Fruit fly (Drosophila melanogaster) whole organism, embryonic: ENCODE data around the gene Cep164.

ENCODE experiments used
- B-H2 ChIP-seq: fragments of 200-800 bp; sonication (Bioruptor generic); optimal IDR thresholded peaks from 2 replicates; lab custom pipeline; 2018; ENCODE audit warnings: missing biosample characterization, mild to moderate bottlenecking, missing genetic modification characterization
- Bteb2 ChIP-seq: fragments of 200-800 bp; sonication (Bioruptor generic); optimal IDR thresholded peaks from 2 replicates; lab custom pipeline; 2016; ENCODE audit warnings: missing biosample characterization, missing genetic modification characterization
- CG10209 ChIP-seq: fragments of 200-800 bp; sonication (Bioruptor generic); optimal IDR thresholded peaks from 3 replicates; lab custom pipeline; 2017; ENCODE audit warnings: missing biosample characterization, mild to moderate bottlenecking, missing genetic modification characterization, missing genetic modification reagents
- CG1024 ChIP-seq: fragments of 200-800 bp; sonication (Bioruptor generic); IDR thresholded peaks from 2 replicates; pipeline ENCODE4 v1.3.6; 2022; ENCODE audit warnings: missing biosample characterization, missing genetic modification characterization
- CG11085 ChIP-seq: fragments of 200-800 bp; sonication (Bioruptor generic); IDR thresholded peaks from 2 replicates; pipeline ENCODE4 v1.3.6; 2022; ENCODE audit warnings: missing biosample characterization, missing genetic modification characterization
- CG1233 ChIP-seq: fragments of 200-800 bp; sonication (Bioruptor generic); optimal IDR thresholded peaks from 4 replicates; lab custom pipeline; 2018; ENCODE audit warnings: missing biosample characterization, mild to moderate bottlenecking, missing genetic modification characterization
- CG12769 ChIP-seq: fragments of 200-800 bp; sonication (Bioruptor generic); optimal IDR thresholded peaks from 2 replicates; lab custom pipeline; 2019; ENCODE audit warnings: missing biosample characterization, mild to moderate bottlenecking, missing genetic modification characterization, moderate library complexity
- CG12942 ChIP-seq: fragments of 200-800 bp; sonication (Bioruptor generic); optimal IDR thresholded peaks from 3 replicates; lab custom pipeline; 2016; ENCODE audit warnings: missing biosample characterization, missing genetic modification characterization
- CG14710 ChIP-seq: fragments of 200-800 bp; sonication (Bioruptor generic); optimal IDR thresholded peaks from 3 replicates; lab custom pipeline; 2019; ENCODE audit warnings: missing biosample characterization, mild to moderate bottlenecking, missing genetic modification characterization, moderate library complexity
- CG15269 ChIP-seq: fragments of 200-800 bp; sonication (Bioruptor generic); optimal IDR thresholded peaks from 2 replicates; lab custom pipeline; 2018; ENCODE audit warnings: missing biosample characterization, mild to moderate bottlenecking, missing genetic modification characterization, moderate library complexity
- CG1603 ChIP-seq: fragments of 200-800 bp; sonication (Bioruptor generic); optimal IDR thresholded peaks from 2 replicates; lab custom pipeline; 2019; ENCODE audit warnings: missing biosample characterization, mild to moderate bottlenecking, missing genetic modification characterization, moderate library complexity
- CG18764 ChIP-seq: fragments of 200-800 bp; sonication (Bioruptor generic); optimal IDR thresholded peaks from 3 replicates; lab custom pipeline; 2016; ENCODE audit warnings: missing biosample characterization, missing genetic modification characterization
- CG2120 ChIP-seq: fragments of 200-800 bp; sonication (Bioruptor generic); optimal IDR thresholded peaks from 3 replicates; lab custom pipeline; 2016; ENCODE audit warnings: missing biosample characterization, missing genetic modification characterization
- CG2202 ChIP-seq: fragments of 200-800 bp; sonication (Bioruptor generic); optimal IDR thresholded peaks from 2 replicates; lab custom pipeline; 2018; ENCODE audit warnings: missing biosample characterization, mild to moderate bottlenecking, missing genetic modification characterization
- CG3065 ChIP-seq: fragments of 200-800 bp; sonication (Bioruptor generic); optimal IDR thresholded peaks from 2 replicates; lab custom pipeline; 2016; ENCODE audit warnings: missing biosample characterization, missing genetic modification characterization
- CG3163 ChIP-seq: fragments of 200-800 bp; sonication (Bioruptor generic); optimal IDR thresholded peaks from 3 replicates; lab custom pipeline; 2016; ENCODE audit warnings: missing biosample characterization, missing genetic modification characterization
- CG33213 ChIP-seq: fragments of 200-800 bp; sonication (Bioruptor generic); optimal IDR thresholded peaks from 3 replicates; lab custom pipeline; 2016; ENCODE audit warnings: missing biosample characterization, missing genetic modification characterization
- CG33557 ChIP-seq: fragments of 200-800 bp; sonication (Bioruptor generic); optimal IDR thresholded peaks from 2 replicates; lab custom pipeline; 2019; ENCODE audit warnings: missing biosample characterization, mild to moderate bottlenecking, missing genetic modification characterization, moderate library complexity
- CG3847 ChIP-seq: fragments of 200-800 bp; sonication (Bioruptor generic); IDR thresholded peaks from 2 replicates; pipeline ENCODE4 v1.3.6; 2022; ENCODE audit warnings: missing biosample characterization, missing genetic modification characterization
- CG6689 ChIP-seq: fragments of 200-800 bp; sonication (Bioruptor generic); IDR thresholded peaks from 2 replicates; pipeline ENCODE4 v1.3.6; 2022; ENCODE audit warnings: missing biosample characterization, missing genetic modification characterization
- CG8924 ChIP-seq: fragments of 200-800 bp; optimal IDR thresholded peaks from 3 replicates; lab custom pipeline; 2019; ENCODE audit warnings: missing biosample characterization, mild to moderate bottlenecking, missing genetic modification characterization, moderate library complexity
- CG8944 ChIP-seq: fragments of 200-800 bp; sonication (Bioruptor generic); optimal IDR thresholded peaks from 3 replicates; lab custom pipeline; 2016; ENCODE audit warnings: missing biosample characterization, missing genetic modification characterization
- CG9876 ChIP-seq: fragments of 200-800 bp; sonication (Bioruptor generic); optimal IDR thresholded peaks from 2 replicates; lab custom pipeline; 2016; ENCODE audit warnings: missing biosample characterization, missing genetic modification characterization
- CHES-1-like ChIP-seq: fragments of 200-800 bp; sonication (Bioruptor generic); optimal IDR thresholded peaks from 2 replicates; lab custom pipeline; 2016; ENCODE audit warnings: missing biosample characterization, missing genetic modification characterization
- Elba2 ChIP-seq: fragments of 200-800 bp; sonication (Bioruptor generic); optimal IDR thresholded peaks from 3 replicates; lab custom pipeline; 2016; ENCODE audit warnings: missing biosample characterization, missing genetic modification characterization
- HLH54F ChIP-seq: fragments of 200-800 bp; sonication (Bioruptor generic); optimal IDR thresholded peaks from 3 replicates; lab custom pipeline; 2016; ENCODE audit warnings: missing biosample characterization, missing genetic modification characterization
- HmgD ChIP-seq: fragments of 200-800 bp; sonication (Bioruptor generic); optimal IDR thresholded peaks from 3 replicates; lab custom pipeline; 2016; ENCODE audit warnings: missing biosample characterization, missing genetic modification characterization
- Sry-δ ChIP-seq: fragments of 200-800 bp; sonication (Bioruptor generic); optimal IDR thresholded peaks from 2 replicates; lab custom pipeline; 2016; ENCODE audit warnings: missing biosample characterization, missing genetic modification characterization
- Taf1 ChIP-seq: fragments of 200-800 bp; sonication (Bioruptor generic); IDR thresholded peaks from 2 replicates; pipeline ENCODE4 v1.3.6; 2022; ENCODE audit warnings: missing biosample characterization, missing genetic modification characterization
- Trl ChIP-seq, 3 experiments: fragments of >200 bp in 2 of 3; fragments of 200-800 bp in 1 of 3; sonication (Bioruptor generic) in 1 of 3; optimal IDR thresholded peaks; 2 replicates in 1 of 3; 3 replicates in 2 of 3; lab custom pipeline; 2016 to 2017; ENCODE audit warnings: missing biosample characterization in 1 of 3, missing genetic modification characterization in 1 of 3
- YL-1 ChIP-seq: fragments of 200-800 bp; sonication (Bioruptor generic); optimal IDR thresholded peaks from 3 replicates; lab custom pipeline; 2017; ENCODE audit warnings: missing biosample characterization, mild to moderate bottlenecking, missing genetic modification characterization
- al ChIP-seq: fragments of 200-800 bp; sonication (Bioruptor generic); IDR thresholded peaks from 2 replicates; pipeline ENCODE4 v1.3.6; 2022; ENCODE audit warnings: missing biosample characterization, missing genetic modification characterization
- br ChIP-seq: fragments of >200 bp; optimal IDR thresholded peaks from 2 replicates; lab custom pipeline; 2017
- fd102C ChIP-seq: fragments of 200-800 bp; sonication (Bioruptor generic); optimal IDR thresholded peaks from 2 replicates; lab custom pipeline; 2018; ENCODE audit warnings: missing biosample characterization, mild to moderate bottlenecking, missing genetic modification characterization, moderate library complexity
- fd3F ChIP-seq: fragments of 200-800 bp; sonication (Bioruptor generic); optimal IDR thresholded peaks from 2 replicates; lab custom pipeline; 2018; ENCODE audit warnings: missing biosample characterization, mild to moderate bottlenecking, missing genetic modification characterization, moderate library complexity
- fu2 ChIP-seq: fragments of 200-800 bp; sonication (Bioruptor generic); optimal IDR thresholded peaks from 2 replicates; lab custom pipeline; 2016; ENCODE audit warnings: missing biosample characterization, missing genetic modification characterization
- knrl ChIP-seq: fragments of 200-800 bp; sonication (Bioruptor generic); IDR thresholded peaks from 3 replicates; pipeline ENCODE4 v1.3.6; 2022; ENCODE audit warnings: missing biosample characterization, missing genetic modification characterization; ENCODE audit not compliant: partially characterized antibody
- lola ChIP-seq, 3 experiments: fragments of >200 bp in 2 of 3; fragments of 200-800 bp in 1 of 3; sonication (Bioruptor generic) in 1 of 3; optimal IDR thresholded peaks; 2 replicates each; lab custom pipeline; 2017 to 2019; ENCODE audit warnings: missing biosample characterization in 3 of 3, missing genetic modification characterization in 3 of 3, mild to moderate bottlenecking in 1 of 3, moderate library complexity in 1 of 3
- luna ChIP-seq: fragments of 200-800 bp; sonication (Bioruptor generic); optimal IDR thresholded peaks from 2 replicates; lab custom pipeline; 2016; ENCODE audit warnings: missing biosample characterization, missing genetic modification characterization
- mld ChIP-seq: fragments of 200-800 bp; sonication (Bioruptor generic); IDR thresholded peaks from 3 replicates; pipeline ENCODE4 v1.3.6; 2022; ENCODE audit warnings: missing biosample characterization, missing genetic modification characterization; ENCODE audit not compliant: partially characterized antibody
- pb ChIP-seq: fragments of 200-800 bp; sonication (Bioruptor generic); optimal IDR thresholded peaks from 3 replicates; lab custom pipeline; 2016; ENCODE audit warnings: missing biosample characterization, missing genetic modification characterization
- pnt ChIP-seq: fragments of 200-800 bp; sonication (Bioruptor generic); optimal IDR thresholded peaks from 3 replicates; lab custom pipeline; 2016; ENCODE audit warnings: missing biosample characterization, missing genetic modification characterization
- sens ChIP-seq: fragments of 200-800 bp; sonication (Bioruptor generic); peaks from one replicate; lab custom pipeline; 2016; ENCODE audit warnings: missing biosample characterization, missing genetic modification characterization
- stwl ChIP-seq: fragments of 200-800 bp; sonication (Bioruptor generic); optimal IDR thresholded peaks from 3 replicates; lab custom pipeline; 2018; ENCODE audit warnings: missing biosample characterization, mild to moderate bottlenecking, missing genetic modification characterization, moderate library complexity
- zfh1 ChIP-seq: fragments of 200-800 bp; sonication (Bioruptor generic); IDR thresholded peaks from 3 replicates; pipeline ENCODE4 v1.3.6; 2022; ENCODE audit warnings: missing biosample characterization, missing genetic modification characterization
- zfh2 ChIP-seq: fragments of 200-800 bp; sonication (Bioruptor generic); optimal IDR thresholded peaks from 2 replicates; lab custom pipeline; 2016; ENCODE audit warnings: missing biosample characterization, missing genetic modification characterization

The Cep164 gene

DNA sequence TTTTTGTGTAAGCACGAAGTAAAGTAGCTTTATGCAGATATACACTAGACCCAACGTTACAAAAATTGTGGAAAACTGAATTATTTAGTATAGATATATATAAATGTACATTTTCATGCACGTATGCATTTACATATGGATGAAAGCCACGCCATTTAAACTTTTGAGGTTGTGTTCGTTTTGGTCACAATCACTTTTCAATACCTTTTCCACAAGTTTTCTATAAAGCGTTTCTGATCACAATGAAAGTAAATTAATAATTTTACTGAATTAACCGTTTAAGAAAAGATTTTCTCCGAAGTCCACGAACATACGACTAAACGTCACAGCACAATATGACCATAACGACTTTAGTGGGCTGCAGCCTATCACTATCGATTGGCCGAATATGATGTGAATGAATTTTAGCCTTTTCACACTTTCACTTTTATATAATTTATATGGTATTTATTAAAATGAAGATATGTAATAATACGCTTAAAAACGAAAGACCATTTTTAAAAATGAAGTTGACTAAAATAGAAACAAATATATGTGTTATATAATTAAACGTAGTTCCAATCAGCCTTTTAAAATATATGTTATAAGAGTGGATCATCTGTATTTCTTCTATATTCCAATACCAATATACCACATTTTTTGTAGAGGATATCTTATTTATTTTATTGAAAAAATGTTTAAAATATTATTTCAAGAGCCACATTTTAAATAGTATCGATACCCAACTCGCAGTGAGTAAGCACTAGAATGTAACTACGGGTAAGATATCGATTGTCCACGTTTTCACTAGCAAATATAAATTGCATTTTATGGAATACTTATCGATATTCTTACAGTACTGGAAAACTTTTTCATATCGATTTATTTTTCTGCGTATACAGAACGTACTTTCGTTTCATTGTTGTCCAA lies 9.1 kb upstream of the Cep164 start, which contains the start of the genes CG46312, eIF5 and exd (continued):
- no peak for TF ChIP-seq zfh2 (GFP tag; lab: Kevin White, UChicago)
- no peak for TF ChIP-seq pnt (GFP tag; lab: Kevin White, UChicago)
- TF ChIP-seq CG8944 (GFP tag; lab: Kevin White, UChicago), result no peak
- no peak for TF ChIP-seq CG3163 (GFP tag; lab: Kevin White, UChicago)
- no peak for TF ChIP-seq HLH54F
- peak; percentile 14 for TF ChIP-seq CG8924 (tag; lab: Kevin White, UChicago)
- no peak for TF ChIP-seq CG33557 (GFP tag; lab: Kevin White, UChicago)
- no peak for TF ChIP-seq Trl (optimal IDR thresholded peaks at IDR 0.05; lab: Kevin White, UChicago)
- no peak for TF ChIP-seq Trl (GFP tag; optimal IDR thresholded peaks at IDR 0.05; lab: Kevin White, UChicago)
- TF ChIP-seq B-H2, result no peak
- no peak for TF ChIP-seq al (GFP tag; lab: Robert Waterston, UW)
- TF ChIP-seq CHES-1-like (GFP tag; lab: Kevin White, UChicago), result no peak
- peak; percentile 62 for TF ChIP-seq Sry-δ (GFP tag; lab: Kevin White, UChicago)
- no peak for TF ChIP-seq luna (GFP tag; lab: Kevin White, UChicago)
- no peak for TF ChIP-seq CG11085 (GFP tag; lab: Robert Waterston, UW)
- TF ChIP-seq CG6689 (GFP tag; lab: Robert Waterston, UW), result no peak
- TF ChIP-seq pb (GFP tag; lab: Kevin White, UChicago), result no peak

dm6 chrX:15989631-15990030 lies 6.9 kb upstream of the Cep164 start:
- TF ChIP-seq Elba2 (GFP tag; lab: Kevin White, UChicago) (peak; percentile 37), fd3F (GFP tag; lab: Kevin White, UChicago) (no peak)

DNA sequence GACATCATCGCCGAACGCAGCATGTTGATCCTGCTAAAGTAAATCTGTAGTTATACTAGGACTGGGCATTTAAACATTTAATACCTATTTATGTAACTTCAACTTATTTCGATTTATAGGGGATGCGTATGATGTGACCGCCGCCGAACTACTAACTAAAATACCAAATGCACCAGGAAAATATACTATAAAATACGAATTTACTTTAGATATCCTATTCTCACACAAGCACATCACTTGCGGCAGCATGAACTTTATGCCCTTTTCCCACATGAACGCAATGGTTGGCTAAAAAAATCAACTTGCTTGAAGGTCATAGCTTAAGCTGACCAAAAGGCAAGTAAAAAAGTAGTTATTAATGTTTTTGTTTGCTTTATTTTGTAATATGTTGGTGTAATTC lies 3.9 kb upstream of the Cep164 start, which contains the start of gene ND-20:
Gene ND-20 (minus strand): TSS at position 155 of the 400 bp plus-strand sequence.
- peak; percentile 43 for TF ChIP-seq CHES-1-like (GFP tag; lab: Kevin White, UChicago)
- no peak for TF ChIP-seq mld (GFP tag; lab: Robert Waterston, UW)
- TF ChIP-seq fd102C (GFP tag; lab: Kevin White, UChicago), result no peak
- peak; percentile 38 for TF ChIP-seq HmgD (GFP tag; lab: Kevin White, UChicago)
- TF ChIP-seq CG1233 (GFP tag; lab: Kevin White, UChicago), result no peak
- no peak for TF ChIP-seq CG15269 (tag; lab: Kevin White, UChicago)
- TF ChIP-seq lola (GFP tag; optimal IDR thresholded peaks at IDR 0.05; lab: Kevin White, UChicago), result peak in 1 of 3 experiments; percentile 99
- no peak for TF ChIP-seq CG12769
- peak; percentile 38; the same call in 1 of the 3 replicates for TF ChIP-seq knrl (GFP tag; lab: Robert Waterston, UW)
- TF ChIP-seq stwl, result peak; percentile 56
- peak; percentile 61 for TF ChIP-seq YL-1 (GFP tag; lab: Kevin White, UChicago)
- TF ChIP-seq zfh1, result 0 out of 3 replicates have a peak, but pooled peaks have one; percentile 8
- TF ChIP-seq CG3065 (GFP tag; lab: Kevin White, UChicago), result no peak
- TF ChIP-seq sens (GFP tag; lab: Kevin White, UChicago), result peak; percentile 80
- no peak for TF ChIP-seq CG10209 (GFP tag; lab: Kevin White, UChicago)
- peak; percentile 86 for TF ChIP-seq CG1603
- TF ChIP-seq CG2120, result peak; percentile 35
- TF ChIP-seq fu2 (GFP tag; lab: Kevin White, UChicago), result no peak
- TF ChIP-seq Bteb2 (GFP tag; lab: Kevin White, UChicago), result peak; percentile 9
- TF ChIP-seq CG14710 (tag; lab: Kevin White, UChicago), result peak; percentile 65
- peak; percentile 18 for TF ChIP-seq CG9876 (GFP tag; lab: Kevin White, UChicago)
- TF ChIP-seq CG12942 (GFP tag; lab: Kevin White, UChicago), result no peak
- TF ChIP-seq CG3847 (GFP tag; lab: Robert Waterston, UW), result 0 out of 2 replicates have a peak, but pooled peaks have one; percentile 22
- TF ChIP-seq br (lab: Kevin White, UChicago), result no peak
- peak; percentile 17 for TF ChIP-seq HLH54F
- TF ChIP-seq CG2202, result no peak
- no peak for TF ChIP-seq CG18764
- TF ChIP-seq CG33213, result peak; percentile 43
- peak; percentile 89 for TF ChIP-seq CG1024 (GFP tag; lab: Robert Waterston, UW)
- TF ChIP-seq Taf1 (GFP tag; lab: Robert Waterston, UW), result no peak
